Fruit fly (Drosophila melanogaster): ENCODE data around the gene beg.
A peak's percentile ranks its signal among the peaks of the same experiment; 100 is the strongest.

The beg gene

DNA sequence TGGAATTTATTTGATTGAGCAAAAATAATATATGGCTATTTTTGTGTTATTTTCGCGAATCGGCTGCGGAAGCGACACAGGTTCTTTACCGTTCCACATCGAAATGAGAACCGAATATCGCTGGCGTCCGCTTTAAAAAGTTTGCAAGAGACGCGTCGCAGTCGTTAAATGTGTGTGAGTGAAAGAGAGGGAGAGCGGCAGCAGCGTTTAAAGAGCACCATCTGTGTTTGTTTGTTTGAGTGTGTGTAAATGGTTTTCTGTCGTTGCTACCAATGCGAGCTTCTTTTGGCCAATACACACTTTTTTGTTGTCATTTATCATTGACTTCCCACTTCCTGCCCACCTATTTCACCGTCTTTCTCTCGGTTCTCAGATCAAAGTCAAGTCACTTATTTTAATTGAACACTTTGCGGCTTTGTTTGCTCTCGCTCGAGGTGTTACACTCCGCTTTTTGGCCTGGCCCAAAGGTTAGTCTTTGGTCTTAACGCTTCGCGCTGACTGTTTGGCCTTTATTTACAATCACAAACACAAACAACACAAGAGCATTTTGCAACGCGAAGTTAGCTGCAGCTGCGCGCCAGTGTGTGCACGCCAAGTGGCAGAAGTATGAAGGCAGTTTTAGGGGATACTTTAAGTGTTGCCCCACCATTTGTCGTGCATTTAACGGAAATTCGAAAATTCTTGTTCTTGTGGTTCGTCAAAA, 23.3 kb upstream of the beg start, which contains the start of gene CG3764 (continued):
- TF ChIP-seq CG13123 (GFP tag; optimal IDR thresholded peaks at IDR 0.05) = peak; percentile 80
- TF ChIP-seq ato (GFP tag; IDR thresholded peaks at IDR 0.05; ENCODE audit: partially characterized antibody) = no peak
- TF ChIP-seq CG16815 (GFP tag; optimal IDR thresholded peaks at IDR 0.05) = no peak
- no peak for TF ChIP-seq CG2889 (GFP tag; IDR thresholded peaks at IDR 0.05)
- TF ChIP-seq fd102C (GFP tag; optimal IDR thresholded peaks at IDR 0.05) = peak; percentile 86
- TF ChIP-seq ssp (GFP tag; IDR thresholded peaks at IDR 0.05) = no peak
- TF ChIP-seq CG15073 (GFP tag; optimal IDR thresholded peaks at IDR 0.05) = no peak
- peak; percentile 51 for TF ChIP-seq tin (GFP tag; optimal IDR thresholded peaks at IDR 0.05)
- TF ChIP-seq peb (GFP tag; IDR thresholded peaks at IDR 0.05) = no peak
- peak; percentile 83 for TF ChIP-seq vvl (GFP tag; IDR thresholded peaks at IDR 0.05)
- TF ChIP-seq HHEX (GFP tag; optimal IDR thresholded peaks at IDR 0.05) = peak; percentile 92
- TF ChIP-seq wdn (GFP tag; IDR thresholded peaks at IDR 0.05) = peak; percentile 34; the same call in 1 of the 2 replicates
- peak; percentile 77 for TF ChIP-seq MESR4 (GFP tag; optimal IDR thresholded peaks at IDR 0.05)
- no peak for TF ChIP-seq al (GFP tag; IDR thresholded peaks at IDR 0.05)
- TF ChIP-seq Nf-YA (GFP tag; IDR thresholded peaks at IDR 0.05) = 0 out of 2 replicates have a peak, but pooled peaks have one; percentile 37
- peak; percentile 45 for TF ChIP-seq Dref (GFP tag; IDR thresholded peaks at IDR 0.05)
- peak; percentile 85 for TF ChIP-seq trem (tag; optimal IDR thresholded peaks at IDR 0.05)
- TF ChIP-seq Stat92E (GFP tag; optimal IDR thresholded peaks at IDR 0.05) = peak in 1 of 3 experiments; percentile 72
- TF ChIP-seq Vsx1 (GFP tag; optimal IDR thresholded peaks at IDR 0.05) = peak; percentile 72
- peak; percentile 37 for TF ChIP-seq Hsf (GFP tag; optimal IDR thresholded peaks at IDR 0.05)
- TF ChIP-seq Meics (GFP tag; optimal IDR thresholded peaks at IDR 0.05) = peak; percentile 77
- peak; percentile 66 for TF ChIP-seq run (tag; optimal IDR thresholded peaks at IDR 0.05)
- peak; percentile 78 for TF ChIP-seq CG11398 (GFP tag; optimal IDR thresholded peaks at IDR 0.05)
- TF ChIP-seq cad (GFP tag; optimal IDR thresholded peaks at IDR 0.05) = no peak
- TF ChIP-seq CG14710 (tag; optimal IDR thresholded peaks at IDR 0.05) = peak; percentile 100
- peak; percentile 83 for TF ChIP-seq gro (GFP tag; optimal IDR thresholded peaks at IDR 0.05)
- peak; percentile 78 for TF ChIP-seq CG2202 (tag; optimal IDR thresholded peaks at IDR 0.05)
- TF ChIP-seq CG17361 (GFP tag; IDR thresholded peaks at IDR 0.05) = peak; percentile 68
- peak; percentile 78 for TF ChIP-seq schlank (tag; optimal IDR thresholded peaks at IDR 0.05)
- peak; percentile 83 for TF ChIP-seq Mes4 (GFP tag; optimal IDR thresholded peaks at IDR 0.05)
- TF ChIP-seq Sry-β (GFP tag; optimal IDR thresholded peaks at IDR 0.05) = peak; percentile 64
- peak; percentile 81 for TF ChIP-seq BtbVII (GFP tag; optimal IDR thresholded peaks at IDR 0.05)
- peak; percentile 42 to 59 for TF ChIP-seq chif (GFP tag; optimal IDR thresholded peaks at IDR 0.05)
- peak; percentile 77 for TF ChIP-seq CG1529 (GFP tag; optimal IDR thresholded peaks at IDR 0.05)
- peak; percentile 75 for TF ChIP-seq CG10267 (tag; optimal IDR thresholded peaks at IDR 0.05)
- TF ChIP-seq YL-1 (GFP tag; optimal IDR thresholded peaks at IDR 0.05) = peak; percentile 96
- no peak for TF ChIP-seq dati (GFP tag; IDR thresholded peaks at IDR 0.05)
- peak; percentile 98 for TF ChIP-seq CG17912 (GFP tag; optimal IDR thresholded peaks at IDR 0.05)
- TF ChIP-seq CG13624 (GFP tag; optimal IDR thresholded peaks at IDR 0.05) = peak; percentile 59
- peak; percentile 28 for TF ChIP-seq CG6654 (GFP tag; optimal IDR thresholded peaks at IDR 0.05)
- peak; percentile 46 for TF ChIP-seq pum (GFP tag; optimal IDR thresholded peaks at IDR 0.05)
- peak; percentile 62 for TF ChIP-seq exex (tag; optimal IDR thresholded peaks at IDR 0.05)
- no peak for TF ChIP-seq CG32772 (GFP tag; IDR thresholded peaks at IDR 0.05)
- TF ChIP-seq Taf1 (GFP tag; IDR thresholded peaks at IDR 0.05) = no peak
- TF ChIP-seq CG10321 (GFP tag; IDR thresholded peaks at IDR 0.05) = peak; percentile 50
- peak; percentile 39; the same call in 1 of the 2 replicates for TF ChIP-seq CG5953 (GFP tag; IDR thresholded peaks at IDR 0.05)
- TF ChIP-seq yki (optimal IDR thresholded peaks at IDR 0.05) = no peak
- no peak for TF ChIP-seq cas (GFP tag; IDR thresholded peaks at IDR 0.05)
- peak; percentile 52 for TF ChIP-seq Atf-2 (GFP tag; optimal IDR thresholded peaks at IDR 0.05)
- TF ChIP-seq CG16863 (GFP tag; optimal IDR thresholded peaks at IDR 0.05) = peak; percentile 73
- TF ChIP-seq CG2199 (GFP tag; IDR thresholded peaks at IDR 0.05) = no peak

Data from whole organism, embryonic.